Worm (Caenorhabditis elegans): ENCODE data around the gene Y62H9A.11.
A peak's percentile ranks its signal among the peaks of the same experiment; 100 is the strongest.

Gene Y62H9A.11

ce11 chrX:11906626-11907025, 537 bp downstream of the Y62H9A.11 start:
- TF ChIP-seq fkh-4 (tag; optimal IDR thresholded peaks at IDR 0.05; ENCODE audit: borderline replicate concordance) (no peak), nhr-47 (tag; optimal IDR thresholded peaks at IDR 0.05) (no peak), dsc-1 (tag; optimal IDR thresholded peaks at IDR 0.05) (no peak), hpl-2 (GFP tag; optimal IDR thresholded peaks at IDR 0.05) (no peak), ceh-8 (GFP tag; optimal IDR thresholded peaks at IDR 0.05) (no peak), dpl-1 (GFP tag; optimal IDR thresholded peaks at IDR 0.05) (no peak), fkh-10 (GFP tag; optimal IDR thresholded peaks at IDR 0.05) (no peak), mab-9 (GFP tag; IDR thresholded peaks at IDR 0.05) (no peak)

- TF ChIP-seq tbx-2 (tag; optimal IDR thresholded peaks at IDR 0.05) (no peak), Y116A8C.19 (tag; optimal IDR thresholded peaks at IDR 0.05; ENCODE audit: borderline replicate concordance) (no peak), skn-1 (tag; optimal IDR thresholded peaks at IDR 0.05) (no peak), dsc-1 (tag; optimal IDR thresholded peaks at IDR 0.05) (no peak), unc-98 (GFP tag; IDR thresholded peaks at IDR 0.05) (no peak), unc-30 (tag; optimal IDR thresholded peaks at IDR 0.05) (no peak), jun-1 (tag; optimal IDR thresholded peaks at IDR 0.05) (no peak)
Observed at ce11 chrX:11902661-11903060, 4.5 kb downstream of the Y62H9A.11 start, which contains the start of gene Y62H9A.10. TSS of gene Y62H9A.10 (minus strand) at chrX:11902761.

ce11 chrX:11899031-11899430, 8.1 kb downstream of the Y62H9A.11 start:
- TF ChIP-seq nhr-20 (tag; optimal IDR thresholded peaks at IDR 0.05) (no peak), ceh-90 (tag; optimal IDR thresholded peaks at IDR 0.05) (no peak), pax-3 (tag; optimal IDR thresholded peaks at IDR 0.05) (no peak), nhr-76 (tag; optimal IDR thresholded peaks at IDR 0.05) (no peak), dsc-1 (tag; optimal IDR thresholded peaks at IDR 0.05) (peak; percentile 47), fkh-10 (GFP tag; optimal IDR thresholded peaks at IDR 0.05) (peak; percentile 15), fkh-4 (tag; optimal IDR thresholded peaks at IDR 0.05; ENCODE audit: borderline replicate concordance) (no peak), efl-1 (optimal IDR thresholded peaks at IDR 0.05) (peak in 1 of 2 experiments; percentile 0), efl-1 (GFP tag; optimal IDR thresholded peaks at IDR 0.05 in 1 of 2) (no peak), ceh-82 (tag; optimal IDR thresholded peaks at IDR 0.05) (peak in 1 of 3 experiments; percentile 18), snu-23 (GFP tag; optimal IDR thresholded peaks at IDR 0.05) (no peak), nhr-47 (tag; optimal IDR thresholded peaks at IDR 0.05) (peak; percentile 41)

ce11 chrX:11898040-11898439, 9.1 kb downstream of the Y62H9A.11 start, which contains the start of gene Y62H9A.9:
TSS of gene Y62H9A.9 (minus strand) at chrX:11898140.
- TF ChIP-seq rnt-1 (tag; optimal IDR thresholded peaks at IDR 0.05): no peak
- no peak for TF ChIP-seq blmp-1 (tag; optimal IDR thresholded peaks at IDR 0.05)
- TF ChIP-seq mef-2 (tag; optimal IDR thresholded peaks at IDR 0.05): no peak
- 0 out of 2 replicates have a peak, but pooled peaks have one; percentile 48 for TF ChIP-seq ets-5 (GFP tag; IDR thresholded peaks at IDR 0.05)
- TF ChIP-seq unc-86 (tag; optimal IDR thresholded peaks at IDR 0.05): no peak
- TF ChIP-seq tlp-1 (tag; optimal IDR thresholded peaks at IDR 0.05): no peak
- no peak for TF ChIP-seq C34B4.2 (tag; optimal IDR thresholded peaks at IDR 0.05)

- TF ChIP-seq dpl-1 (GFP tag; optimal IDR thresholded peaks at IDR 0.05) (no peak), nhr-77 (tag; optimal IDR thresholded peaks at IDR 0.05) (no peak), ceh-82 (tag; optimal IDR thresholded peaks at IDR 0.05) (no peak), nhr-11 (tag; optimal IDR thresholded peaks at IDR 0.05) (no peak), lin-35 (GFP tag; optimal IDR thresholded peaks at IDR 0.05) (no peak), unc-62 (GFP tag; optimal IDR thresholded peaks at IDR 0.05) (no peak), sptf-1 (tag; optimal IDR thresholded peaks at IDR 0.05) (no peak), nhr-237 (tag; optimal IDR thresholded peaks at IDR 0.05) (no peak), mep-1 (tag; optimal IDR thresholded peaks at IDR 0.05) (no peak)
Observed at ce11 chrX:11896708-11897107, 10.5 kb downstream of the Y62H9A.11 start.

All from whole organism, L1 larva.